1 fruit fly cellular context compared by ENCODE assay signal in the genomic region with DNA sequence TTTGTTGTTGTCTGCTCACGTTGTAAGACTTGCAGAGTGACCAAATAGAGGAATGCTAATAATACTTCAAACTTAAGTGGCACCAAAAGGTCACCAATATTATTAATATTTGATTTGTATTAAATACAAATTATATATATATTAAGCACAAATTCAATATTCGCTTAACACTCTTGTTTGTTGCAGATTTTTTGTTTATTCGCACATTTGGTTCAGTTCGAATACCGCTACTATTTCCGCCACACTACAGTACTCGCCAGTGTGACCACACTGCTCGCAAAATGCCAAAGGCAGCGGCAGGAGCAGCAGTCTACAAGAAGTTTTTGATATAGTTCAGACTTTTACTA.
TF ChIP-seq lines count a peak whose summit lies in the region.

TSS of gene Max (minus strand) at position 44 of the 347 bp plus-strand sequence.

TF ChIP-seq in whole organism, embryonic, 481 proteins besides CTCF, POLR2A, EP300 and RAD21 (continued from another document and continues in another):
- TF ChIP-seq CG10209 (GFP tag; optimal IDR thresholded peaks at IDR 0.05; lab: Kevin White, UChicago) (peak; percentile 62), Awh (GFP tag; IDR thresholded peaks at IDR 0.05; lab: Robert Waterston, UW) (peak; percentile 52; the same call in 1 of the 2 replicates), kah (GFP tag; optimal IDR thresholded peaks at IDR 0.05; lab: Kevin White, UChicago) (peak; percentile 30), pzg (GFP tag; optimal IDR thresholded peaks at IDR 0.05; lab: Kevin White, UChicago) (peak; percentile 77), Abd-B (GFP tag; optimal IDR thresholded peaks at IDR 0.05; lab: Kevin White, UChicago) (peak; percentile 32), Neu2 (GFP tag; optimal IDR thresholded peaks at IDR 0.05; lab: Kevin White, UChicago; ENCODE audit: borderline replicate concordance) (no peak), eyg (GFP tag; optimal IDR thresholded peaks at IDR 0.05; lab: Kevin White, UChicago) (no peak), lola (GFP tag; optimal IDR thresholded peaks at IDR 0.05; lab: Kevin White, UChicago) (peak in 1 of 3 experiments; percentile 66), Ssrp (tag; optimal IDR thresholded peaks at IDR 0.05; lab: Kevin White, UChicago) (peak; percentile 59), hb (GFP tag; IDR thresholded peaks at IDR 0.05; lab: Robert Waterston, UW; ENCODE audit: partially characterized antibody) (no peak), ase (GFP tag; IDR thresholded peaks at IDR 0.05; lab: Robert Waterston, UW) (peak; percentile 67; the same call in 1 of the 3 replicates), sob (GFP tag; IDR thresholded peaks at IDR 0.05; lab: Robert Waterston, UW) (peak; percentile 77), Scr (GFP tag; IDR thresholded peaks at IDR 0.05; lab: Robert Waterston, UW; ENCODE audit: partially characterized antibody) (0 out of 2 replicates have a peak, but pooled peaks have one; percentile 9), Lpt (GFP tag; optimal IDR thresholded peaks at IDR 0.05; lab: Kevin White, UChicago) (no peak), CG11723 (GFP tag; optimal IDR thresholded peaks at IDR 0.05; lab: Kevin White, UChicago) (peak; percentile 51), esg (GFP tag; conservative IDR thresholded peaks at IDR 0.05; lab: Robert Waterston, UW) (peak; percentile 45), CG13624 (GFP tag; optimal IDR thresholded peaks at IDR 0.05; lab: Kevin White, UChicago) (no peak), Jarid2 (GFP tag; optimal IDR thresholded peaks at IDR 0.05; lab: Kevin White, UChicago) (no peak), Dp (GFP tag; optimal IDR thresholded peaks at IDR 0.05; lab: Kevin White, UChicago) (peak; percentile 28), sc (optimal IDR thresholded peaks at IDR 0.05; lab: Kevin White, UChicago) (no peak), sc (GFP tag; optimal IDR thresholded peaks at IDR 0.05; lab: Kevin White, UChicago) (peak; percentile 17), CG10979 (tag; optimal IDR thresholded peaks at IDR 0.05; lab: Kevin White, UChicago) (peak; percentile 71), CG6272 (GFP tag; IDR thresholded peaks at IDR 0.05; lab: Robert Waterston, UW) (no peak), sens (GFP tag; lab: Kevin White, UChicago) (peak; percentile 63), h (optimal IDR thresholded peaks at IDR 0.05; lab: Kevin White, UChicago) (no peak), CG12236 (GFP tag; optimal IDR thresholded peaks at IDR 0.05; lab: Kevin White, UChicago) (no peak), CG7372 (GFP tag; IDR thresholded peaks at IDR 0.05; lab: Robert Waterston, UW) (peak; percentile 42; the same call in 1 of the 2 replicates), jigr1 (GFP tag; IDR thresholded peaks at IDR 0.05; lab: Robert Waterston, UW) (no peak), ERR (GFP tag; optimal IDR thresholded peaks at IDR 0.05; lab: Kevin White, UChicago) (no peak), gfzf (GFP tag; optimal IDR thresholded peaks at IDR 0.05; lab: Kevin White, UChicago) (peak; percentile 76), twi (tag; optimal IDR thresholded peaks at IDR 0.05; lab: Kevin White, UChicago) (peak; percentile 53), Sox100B (GFP tag; optimal IDR thresholded peaks at IDR 0.05; lab: Kevin White, UChicago) (no peak), CG8765 (GFP tag; IDR thresholded peaks at IDR 0.05; lab: Robert Waterston, UW) (no peak), ssp (GFP tag; IDR thresholded peaks at IDR 0.05; lab: Robert Waterston, UW) (no peak), amos (GFP tag; IDR thresholded peaks at IDR 0.05; lab: Robert Waterston, UW; ENCODE audit: partially characterized antibody) (peak; percentile 14; the same call in 1 of the 2 replicates), CG2129 (GFP tag; IDR thresholded peaks at IDR 0.05; lab: Robert Waterston, UW; ENCODE audit: partially characterized antibody) (no peak), CG9215 (GFP tag; IDR thresholded peaks at IDR 0.05; lab: Robert Waterston, UW) (peak; percentile 34), rib (GFP tag; IDR thresholded peaks at IDR 0.05; lab: Robert Waterston, UW) (no peak), fru (optimal IDR thresholded peaks at IDR 0.05; lab: Kevin White, UChicago) (no peak), Xrp1 (GFP tag; IDR thresholded peaks at IDR 0.05; lab: Robert Waterston, UW) (peak; percentile 78), CG4707 (GFP tag; optimal IDR thresholded peaks at IDR 0.05; lab: Kevin White, UChicago) (no peak), CG12299 (tag; optimal IDR thresholded peaks at IDR 0.05; lab: Kevin White, UChicago) (peak; percentile 61), sim (GFP tag; IDR thresholded peaks at IDR 0.05; lab: Robert Waterston, UW) (peak; percentile 51; the same call in 1 of the 2 replicates), Elba2 (GFP tag; optimal IDR thresholded peaks at IDR 0.05; lab: Kevin White, UChicago) (no peak), CG13287 (GFP tag; IDR thresholded peaks at IDR 0.05; lab: Robert Waterston, UW; ENCODE audit: partially characterized antibody) (no peak; the same call in 1 of the 2 replicates), E2f1 (GFP tag; IDR thresholded peaks at IDR 0.05; lab: Robert Waterston, UW) (peak; percentile 57), CG17568 (GFP tag; optimal IDR thresholded peaks at IDR 0.05; lab: Kevin White, UChicago) (no peak), sqz (GFP tag; optimal IDR thresholded peaks at IDR 0.05; lab: Kevin White, UChicago) (peak; percentile 52), stc (GFP tag; IDR thresholded peaks at IDR 0.05; lab: Robert Waterston, UW) (peak; percentile 49; the same call in 1 of the 2 replicates), Chrac-16 (GFP tag; optimal IDR thresholded peaks at IDR 0.05; lab: Kevin White, UChicago) (peak; percentile 60), CG16815 (GFP tag; optimal IDR thresholded peaks at IDR 0.05; lab: Kevin White, UChicago) (no peak), CG9932 (GFP tag; IDR thresholded peaks at IDR 0.05; lab: Robert Waterston, UW) (peak; percentile 81), CG7928 (GFP tag; optimal IDR thresholded peaks at IDR 0.05; lab: Kevin White, UChicago) (no peak), caup (GFP tag; optimal IDR thresholded peaks at IDR 0.05; lab: Kevin White, UChicago; ENCODE audit: severe bottlenecking) (peak; percentile 75), CG14965 (GFP tag; optimal IDR thresholded peaks at IDR 0.05; lab: Kevin White, UChicago; ENCODE audit: borderline replicate concordance) (no peak), Dad (GFP tag; optimal IDR thresholded peaks at IDR 0.05; lab: Kevin White, UChicago) (no peak), CG10267 (tag; optimal IDR thresholded peaks at IDR 0.05; lab: Kevin White, UChicago) (peak; percentile 77), CG7987 (GFP tag; optimal IDR thresholded peaks at IDR 0.05; lab: Kevin White, UChicago) (peak; percentile 26), en (GFP tag; optimal IDR thresholded peaks at IDR 0.05; lab: Kevin White, UChicago) (no peak), gsb (GFP tag; IDR thresholded peaks at IDR 0.05; lab: Robert Waterston, UW) (no peak), CG4282 (GFP tag; optimal IDR thresholded peaks at IDR 0.05; lab: Kevin White, UChicago) (no peak), ind (GFP tag; optimal IDR thresholded peaks at IDR 0.05; lab: Kevin White, UChicago) (peak; percentile 63), CG8281 (tag; optimal IDR thresholded peaks at IDR 0.05; lab: Kevin White, UChicago) (peak; percentile 28), mld (GFP tag; IDR thresholded peaks at IDR 0.05; lab: Robert Waterston, UW; ENCODE audit: partially characterized antibody) (no peak), CG15514 (GFP tag; optimal IDR thresholded peaks at IDR 0.05; lab: Kevin White, UChicago) (peak; percentile 83), GATAe (GFP tag; conservative IDR thresholded peaks at IDR 0.05; lab: Robert Waterston, UW) (no peak), CG1024 (GFP tag; IDR thresholded peaks at IDR 0.05; lab: Robert Waterston, UW) (peak; percentile 36; the same call in 1 of the 2 replicates), cad (GFP tag; optimal IDR thresholded peaks at IDR 0.05; lab: Kevin White, UChicago) (no peak), chn (GFP tag; optimal IDR thresholded peaks at IDR 0.05; lab: Kevin White, UChicago) (peak; percentile 14), sima (GFP tag; optimal IDR thresholded peaks at IDR 0.05; lab: Kevin White, UChicago) (no peak), NFAT (GFP tag; IDR thresholded peaks at IDR 0.05; lab: Robert Waterston, UW) (peak; percentile 78), Nf-YA (GFP tag; IDR thresholded peaks at IDR 0.05; lab: Robert Waterston, UW) (peak; percentile 52), Doc3 (GFP tag; IDR thresholded peaks at IDR 0.05; lab: Robert Waterston, UW; ENCODE audit: partially characterized antibody) (no peak), CG5180 (GFP tag; optimal IDR thresholded peaks at IDR 0.05; lab: Kevin White, UChicago) (no peak), sd (tag; optimal IDR thresholded peaks at IDR 0.05; lab: Kevin White, UChicago) (peak; percentile 64), CG8359 (GFP tag; optimal IDR thresholded peaks at IDR 0.05; lab: Kevin White, UChicago; ENCODE audit: borderline replicate concordance) (no peak), CG6654 (GFP tag; optimal IDR thresholded peaks at IDR 0.05; lab: Kevin White, UChicago) (peak; percentile 26), CG4820 (GFP tag; optimal IDR thresholded peaks at IDR 0.05; lab: Kevin White, UChicago) (peak; percentile 13), trem (tag; optimal IDR thresholded peaks at IDR 0.05; lab: Kevin White, UChicago) (peak; percentile 90), br (optimal IDR thresholded peaks at IDR 0.05; lab: Kevin White, UChicago) (no peak), CG42726 (GFP tag; IDR thresholded peaks at IDR 0.05; lab: Robert Waterston, UW; ENCODE audit: partially characterized antibody) (no peak), Sin3A (optimal IDR thresholded peaks at IDR 0.05; lab: Kevin White, UChicago) (no peak), grn (GFP tag; optimal IDR thresholded peaks at IDR 0.05; lab: Kevin White, UChicago) (no peak), Hr78 (GFP tag; optimal IDR thresholded peaks at IDR 0.05; lab: Kevin White, UChicago) (peak in 1 of 2 experiments; percentile 96), fu2 (GFP tag; optimal IDR thresholded peaks at IDR 0.05; lab: Kevin White, UChicago) (no peak), CG14710 (tag; optimal IDR thresholded peaks at IDR 0.05; lab: Kevin White, UChicago) (peak; percentile 99), prd (optimal IDR thresholded peaks at IDR 0.05; lab: Kevin White, UChicago) (no peak), prd (GFP tag; IDR thresholded peaks at IDR 0.05; lab: Robert Waterston, UW) (peak; percentile 77), row (GFP tag; IDR thresholded peaks at IDR 0.05; lab: Robert Waterston, UW) (peak; percentile 89), CG2889 (GFP tag; IDR thresholded peaks at IDR 0.05; lab: Robert Waterston, UW) (peak; percentile 54; the same call in 1 of the 3 replicates), mirr (GFP tag; optimal IDR thresholded peaks at IDR 0.05; lab: Kevin White, UChicago) (peak; percentile 58), wek (GFP tag; optimal IDR thresholded peaks at IDR 0.05; lab: Kevin White, UChicago) (peak; percentile 99), bab2 (GFP tag; optimal IDR thresholded peaks at IDR 0.05; lab: Kevin White, UChicago) (peak; percentile 35), CG7745 (tag; optimal IDR thresholded peaks at IDR 0.05; lab: Kevin White, UChicago) (no peak), gt (GFP tag; IDR thresholded peaks at IDR 0.05; lab: Robert Waterston, UW) (no peak), CG6813 (GFP tag; optimal IDR thresholded peaks at IDR 0.05; lab: Kevin White, UChicago) (peak; percentile 45), ftz-f1 (GFP tag; optimal IDR thresholded peaks at IDR 0.05; lab: Kevin White, UChicago) (peak; percentile 12), CG9437 (GFP tag; optimal IDR thresholded peaks at IDR 0.05; lab: Kevin White, UChicago) (peak; percentile 88), CG9876 (GFP tag; optimal IDR thresholded peaks at IDR 0.05; lab: Kevin White, UChicago) (no peak), inv (GFP tag; IDR thresholded peaks at IDR 0.05; lab: Robert Waterston, UW; ENCODE audit: partially characterized antibody) (no peak), CHES-1-like (GFP tag; optimal IDR thresholded peaks at IDR 0.05; lab: Kevin White, UChicago) (no peak), CG9797 (GFP tag; optimal IDR thresholded peaks at IDR 0.05; lab: Kevin White, UChicago) (peak; percentile 90), CG6683 (GFP tag; optimal IDR thresholded peaks at IDR 0.05; lab: Kevin White, UChicago) (peak; percentile 26), CG17385 (GFP tag; optimal IDR thresholded peaks at IDR 0.05; lab: Kevin White, UChicago) (peak; percentile 72), phol (tag; optimal IDR thresholded peaks at IDR 0.05; lab: Kevin White, UChicago) (peak; percentile 83), dm (GFP tag; optimal IDR thresholded peaks at IDR 0.05; lab: Kevin White, UChicago) (peak; percentile 22), Dfd (GFP tag; optimal IDR thresholded peaks at IDR 0.05; lab: Kevin White, UChicago) (no peak), bcd (GFP tag; optimal IDR thresholded peaks at IDR 0.05; lab: Kevin White, UChicago) (peak; percentile 67), Max (GFP tag; optimal IDR thresholded peaks at IDR 0.05; lab: Kevin White, UChicago) (peak; percentile 92), maf-S (GFP tag; optimal IDR thresholded peaks at IDR 0.05; lab: Kevin White, UChicago) (no peak), CG31224 (GFP tag; IDR thresholded peaks at IDR 0.05; lab: Robert Waterston, UW) (peak; percentile 47; the same call in 1 of the 2 replicates), crol (GFP tag; IDR thresholded peaks at IDR 0.05; lab: Robert Waterston, UW) (no peak), D19A (tag; optimal IDR thresholded peaks at IDR 0.05; lab: Kevin White, UChicago) (peak; percentile 66), CG2199 (GFP tag; IDR thresholded peaks at IDR 0.05; lab: Robert Waterston, UW) (no peak), lmd (GFP tag; IDR thresholded peaks at IDR 0.05; lab: Robert Waterston, UW) (peak; percentile 62), BEAF-32 (GFP tag; optimal IDR thresholded peaks at IDR 0.05; lab: Kevin White, UChicago) (peak; percentile 42), Med (GFP tag; lab: Kevin White, UChicago) (peak; percentile 81), Atf6 (GFP tag; IDR thresholded peaks at IDR 0.05; lab: Robert Waterston, UW) (peak; percentile 74), HmgD (GFP tag; optimal IDR thresholded peaks at IDR 0.05; lab: Kevin White, UChicago) (no peak), Bteb2 (GFP tag; optimal IDR thresholded peaks at IDR 0.05; lab: Kevin White, UChicago) (no peak), nom (GFP tag; optimal IDR thresholded peaks at IDR 0.05; lab: Kevin White, UChicago) (peak; percentile 32), CG4854 (GFP tag; optimal IDR thresholded peaks at IDR 0.05; lab: Kevin White, UChicago) (peak; percentile 3), pros (GFP tag; optimal IDR thresholded peaks at IDR 0.05; lab: Kevin White, UChicago) (no peak), Hmr (GFP tag; optimal IDR thresholded peaks at IDR 0.05; lab: Kevin White, UChicago) (peak; percentile 75), danr (GFP tag; IDR thresholded peaks at IDR 0.05; lab: Robert Waterston, UW) (peak; percentile 61; the same call in 1 of the 2 replicates), CG3838 (GFP tag; optimal IDR thresholded peaks at IDR 0.05; lab: Kevin White, UChicago) (peak; percentile 7)
